Worm (Caenorhabditis elegans) whole organism, L2 larva: ENCODE measurements around the gene unc-2.

Source experiments
- elt-1 ChIP-seq: fragments of 150-350 bp; optimal IDR thresholded peaks from 2 replicates; lab custom pipeline; 2014; ENCODE audit warnings: missing biosample characterization, missing genetic modification characterization
- elt-3 ChIP-seq: sonication (generic microtip); optimal IDR thresholded peaks from 2 replicates; lab custom pipeline; 2017; ENCODE audit warnings: missing biosample characterization, missing genetic modification characterization
- lin-11 ChIP-seq: fragments of 150-350 bp; sonication (generic microtip); optimal IDR thresholded peaks from 2 replicates; lab custom pipeline; 2014; ENCODE audit warnings: missing biosample characterization, missing genetic modification characterization, inconsistent platforms, mixed read lengths
- mdl-1 ChIP-seq, 2 experiments: fragments of 150-350 bp in 1 of 2; sonication (generic microtip) in 1 of 2; optimal IDR thresholded peaks; 2 replicates each; lab custom pipeline; 2017; ENCODE audit warnings: missing biosample characterization in 2 of 2, missing genetic modification characterization in 2 of 2
- nhr-6 ChIP-seq: fragments of 150-350 bp; optimal IDR thresholded peaks from 2 replicates; lab custom pipeline; 2014; ENCODE audit warnings: missing biosample characterization, missing genetic modification characterization
- unc-55 ChIP-seq: fragments of 150-350 bp; sonication (generic microtip); optimal IDR thresholded peaks from 3 replicates; lab custom pipeline; 2014; ENCODE audit warnings: missing biosample characterization, missing genetic modification reagents, missing genetic modification characterization

DNA sequence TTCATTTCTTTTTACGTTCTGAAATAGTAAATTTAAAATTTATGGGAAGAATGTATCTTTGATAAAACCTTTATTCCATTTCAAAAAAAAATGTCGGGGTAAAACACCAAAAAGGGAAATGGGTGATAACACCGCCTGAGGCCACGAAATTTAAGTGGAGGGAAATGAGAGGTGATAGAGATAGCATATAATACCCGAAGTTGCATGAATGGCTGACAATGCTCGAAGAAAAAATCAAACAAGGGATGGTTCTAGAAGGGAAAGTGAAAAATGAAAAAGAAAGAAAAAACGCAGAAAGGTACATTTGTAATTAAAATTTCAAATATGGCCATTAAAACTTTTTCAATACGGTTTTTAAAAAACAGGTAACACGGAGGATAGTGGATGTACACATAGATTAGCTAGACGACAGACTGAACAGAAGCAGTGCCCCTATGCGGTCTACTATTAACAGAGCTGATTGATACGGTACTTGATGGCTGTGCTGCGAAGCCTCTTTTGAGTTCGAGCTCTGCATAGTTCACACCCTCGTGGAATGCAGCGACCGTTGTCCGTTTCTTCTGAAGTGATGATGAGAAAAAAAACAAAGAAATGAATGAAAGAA, 65.0 kb downstream of the unc-2 start:
- TF ChIP-seq elt-3 (tag; lab: Kevin White, UChicago) (no peak), mdl-1 (tag; optimal IDR thresholded peaks at IDR 0.05; lab: Kevin White, UChicago) (no peak), lin-11 (tag; lab: Kevin White, UChicago) (no peak), nhr-6 (no peak), elt-1 (tag; lab: Kevin White, UChicago) (no peak), unc-55 (GFP tag; lab: Kevin White, UChicago) (no peak)
